Fruit fly (Drosophila melanogaster): ENCODE results near the gene SclB.

DNA sequence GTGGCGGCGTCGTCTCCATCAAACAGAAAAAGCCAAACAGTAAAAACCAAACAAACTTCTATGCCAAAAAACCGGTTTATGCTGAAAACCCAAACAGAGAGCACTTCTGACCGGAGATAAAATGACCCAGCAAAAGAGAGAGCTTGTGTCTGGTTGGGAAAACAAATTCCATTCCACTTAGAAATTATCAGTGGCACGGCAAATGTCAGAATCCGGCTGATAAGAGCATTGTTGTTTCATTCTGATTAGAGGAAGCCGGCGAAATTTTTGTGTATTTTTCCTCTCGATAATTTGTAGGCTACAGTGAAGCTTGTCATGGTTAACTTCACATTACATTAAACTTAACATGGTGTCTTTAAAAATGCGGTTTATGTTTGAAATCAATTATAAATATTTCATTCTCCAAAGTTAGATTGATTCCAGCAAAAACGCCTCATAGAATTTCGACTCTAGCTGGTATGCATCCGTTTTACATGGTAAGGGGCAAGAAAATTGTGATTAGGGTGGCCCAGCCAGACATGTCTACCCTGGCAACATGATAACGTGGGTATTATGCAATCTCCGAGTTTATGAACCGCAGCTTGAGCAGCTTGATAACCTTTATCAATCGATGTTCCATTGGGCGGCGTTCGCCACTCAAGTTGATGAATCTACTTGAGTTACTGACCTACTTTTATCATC is 20.2 kb upstream of the SclB start:
- TF ChIP-seq fd96Ca (GFP tag; IDR thresholded peaks at IDR 0.05) = no peak
- no peak for TF ChIP-seq CG14655 (GFP tag; optimal IDR thresholded peaks at IDR 0.05)
- no peak for TF ChIP-seq Pif1B (GFP tag; optimal IDR thresholded peaks at IDR 0.05)
- no peak for TF ChIP-seq CG13204 (GFP tag; optimal IDR thresholded peaks at IDR 0.05)
- no peak for TF ChIP-seq CG4496 (GFP tag; IDR thresholded peaks at IDR 0.05)
- no peak for TF ChIP-seq D1 (tag; optimal IDR thresholded peaks at IDR 0.05)
- no peak for TF ChIP-seq CG8301 (tag; optimal IDR thresholded peaks at IDR 0.05)
- no peak for TF ChIP-seq CG17806 (tag; optimal IDR thresholded peaks at IDR 0.05)
